Fruit fly (Drosophila melanogaster) whole organism, adult: ENCODE data around the gene Ubr3.

ENCODE experiments used
- CG5204 ChIP-seq: fragments of 200-800 bp; sonication (Bioruptor generic); optimal IDR thresholded peaks from 2 replicates; lab custom pipeline; 2016; ENCODE audit warnings: missing biosample characterization, missing genetic modification characterization
- Clk ChIP-seq: fragments of 200-800 bp; sonication (Bioruptor generic); optimal IDR thresholded peaks from 2 replicates; lab custom pipeline; 2017; ENCODE audit warnings: missing biosample characterization, missing genetic modification characterization
- Hr96 ChIP-seq: fragments of 200-800 bp; sonication (Bioruptor generic); optimal IDR thresholded peaks from 2 replicates; lab custom pipeline; 2016; ENCODE audit warnings: missing biosample characterization, missing genetic modification characterization
- ovo ChIP-seq: fragments of 200-800 bp; sonication (Bioruptor generic); optimal IDR thresholded peaks from 2 replicates; lab custom pipeline; 2016; ENCODE audit warnings: missing biosample characterization, missing genetic modification characterization
- pad ChIP-seq: fragments of 200-800 bp; sonication (Bioruptor generic); optimal IDR thresholded peaks from 3 replicates; lab custom pipeline; 2017; ENCODE audit warnings: missing biosample characterization, missing genetic modification characterization, mild to moderate bottlenecking, moderate library complexity, missing genetic modification reagents

dm6 chrX:7891596-7892538, 43.8 kb upstream of the Ubr3 start, which contains the start of gene Nek2:
- TF ChIP-seq CG5204 (GFP tag; lab: Kevin White, UChicago) (no peak), Hr96 (GFP tag; lab: Kevin White, UChicago) (no peak), pad (GFP tag; lab: Kevin White, UChicago) (peak; percentile 93), ovo (GFP tag; lab: Kevin White, UChicago) (peak; percentile 42), Clk (GFP tag; lab: Kevin White, UChicago) (no peak)
